Fruit fly (Drosophila melanogaster) whole organism, embryonic: Measurements from ENCODE around the gene CG31817.

Experiments
- Abd-B ChIP-seq: fragments of 200-800 bp; sonication (Bioruptor generic); optimal IDR thresholded peaks from 2 replicates; lab custom pipeline; 2018; ENCODE audit warnings: missing biosample characterization, mild to moderate bottlenecking, missing genetic modification characterization, moderate library complexity
- Aef1 ChIP-seq: fragments of 200-800 bp; sonication (Bioruptor generic); IDR thresholded peaks from 3 replicates; pipeline ENCODE4 v1.3.6; 2022; ENCODE audit warnings: missing biosample characterization, missing genetic modification characterization
- Atf6 ChIP-seq: fragments of 200-800 bp; sonication (Bioruptor generic); IDR thresholded peaks from 2 replicates; pipeline ENCODE4 v1.3.6; 2022; ENCODE audit warnings: missing biosample characterization, missing genetic modification characterization
- CG10274 ChIP-seq: fragments of 200-800 bp; sonication (Bioruptor generic); optimal IDR thresholded peaks from 3 replicates; lab custom pipeline; 2017; ENCODE audit warnings: missing biosample characterization, mild to moderate bottlenecking, missing genetic modification characterization
- CG10431 ChIP-seq: fragments of 200-800 bp; sonication (Bioruptor generic); optimal IDR thresholded peaks from 3 replicates; lab custom pipeline; 2018; ENCODE audit warnings: missing biosample characterization, mild to moderate bottlenecking, missing genetic modification characterization
- CG10654 ChIP-seq: fragments of 200-800 bp; sonication (Bioruptor generic); optimal IDR thresholded peaks from 2 replicates; lab custom pipeline; 2016; ENCODE audit warnings: missing biosample characterization, missing genetic modification characterization
- CG12391 ChIP-seq: fragments of 200-800 bp; sonication (Bioruptor generic); optimal IDR thresholded peaks from 3 replicates; lab custom pipeline; 2018; ENCODE audit warnings: missing biosample characterization, mild to moderate bottlenecking, missing genetic modification characterization, moderate library complexity
- CG13424 ChIP-seq: fragments of 200-800 bp; sonication (Bioruptor generic); optimal IDR thresholded peaks from 2 replicates; lab custom pipeline; 2019; ENCODE audit warnings: missing biosample characterization, mild to moderate bottlenecking, missing genetic modification characterization, moderate library complexity
- CG14441 ChIP-seq: fragments of 200-800 bp; sonication (Bioruptor generic); IDR thresholded peaks from 2 replicates; pipeline ENCODE4 v1.3.6; 2022; ENCODE audit warnings: missing biosample characterization, missing genetic modification characterization
- CG18476 ChIP-seq: fragments of 200-800 bp; sonication (Bioruptor generic); optimal IDR thresholded peaks from 2 replicates; lab custom pipeline; 2016; ENCODE audit warnings: missing biosample characterization, mild to moderate bottlenecking, missing genetic modification characterization
- CG2678 ChIP-seq: fragments of 200-800 bp; sonication (Bioruptor generic); optimal IDR thresholded peaks from 3 replicates; lab custom pipeline; 2019; ENCODE audit warnings: missing biosample characterization, mild to moderate bottlenecking, missing genetic modification characterization, moderate library complexity
- CG7928 ChIP-seq: fragments of 200-800 bp; sonication (Bioruptor generic); optimal IDR thresholded peaks from 2 replicates; lab custom pipeline; 2017; ENCODE audit warnings: missing biosample characterization, mild to moderate bottlenecking, missing genetic modification characterization
- CG8388 ChIP-seq: fragments of 200-800 bp; sonication (Bioruptor generic); optimal IDR thresholded peaks from 2 replicates; lab custom pipeline; 2019; ENCODE audit warnings: missing biosample characterization, mild to moderate bottlenecking, missing genetic modification characterization, moderate library complexity
- D19A ChIP-seq: fragments of 200-800 bp; optimal IDR thresholded peaks from 3 replicates; lab custom pipeline; 2019; ENCODE audit warnings: missing biosample characterization, mild to moderate bottlenecking, missing genetic modification characterization, moderate library complexity
- Drgx ChIP-seq: fragments of 200-800 bp; sonication (Bioruptor generic); IDR thresholded peaks from 2 replicates; pipeline ENCODE4 v1.3.6; 2022; ENCODE audit warnings: missing biosample characterization, missing genetic modification characterization
- H15 ChIP-seq: fragments of 200-800 bp; sonication (Bioruptor generic); IDR thresholded peaks from 3 replicates; pipeline ENCODE4 v1.3.6; 2022; ENCODE audit warnings: missing biosample characterization, missing genetic modification characterization
- HLH3B ChIP-seq: fragments of 200-800 bp; sonication (Bioruptor generic); IDR thresholded peaks from 2 replicates; pipeline ENCODE4 v1.3.6; 2022; ENCODE audit warnings: missing biosample characterization, missing genetic modification characterization
- HLH4C ChIP-seq: fragments of 200-800 bp; sonication (Bioruptor generic); IDR thresholded peaks from 3 replicates; pipeline ENCODE4 v1.3.6; 2022; ENCODE audit warnings: missing biosample characterization, missing genetic modification characterization; ENCODE audit not compliant: partially characterized antibody
- HmgD ChIP-seq: fragments of 200-800 bp; sonication (Bioruptor generic); optimal IDR thresholded peaks from 3 replicates; lab custom pipeline; 2016; ENCODE audit warnings: missing biosample characterization, missing genetic modification characterization
- Hr39 ChIP-seq: fragments of >200 bp; optimal IDR thresholded peaks from 2 replicates; lab custom pipeline; 2017
- Hr51 ChIP-seq, 2 experiments: fragments of 200-800 bp; sonication (Bioruptor generic); optimal IDR thresholded peaks; 2 replicates in 1 of 2; 3 replicates in 1 of 2; lab custom pipeline; 2016 to 2018; ENCODE audit warnings: missing biosample characterization in 2 of 2, missing genetic modification characterization in 2 of 2, mild to moderate bottlenecking in 1 of 2, moderate library complexity in 1 of 2
- Lhr ChIP-seq: fragments of 200-800 bp; sonication (Bioruptor generic); optimal IDR thresholded peaks from 3 replicates; lab custom pipeline; 2017; ENCODE audit warnings: mild to moderate bottlenecking, missing biosample characterization, missing genetic modification reagents, missing genetic modification characterization
- NC2β ChIP-seq: fragments of 200-800 bp; sonication (Bioruptor generic); optimal IDR thresholded peaks from 2 replicates; lab custom pipeline; 2016; ENCODE audit warnings: missing biosample characterization, missing genetic modification characterization
- Oli ChIP-seq: fragments of 200-800 bp; sonication (Bioruptor generic); optimal IDR thresholded peaks from 2 replicates; lab custom pipeline; 2018; ENCODE audit warnings: missing biosample characterization, mild to moderate bottlenecking, missing genetic modification characterization, moderate library complexity
- Rx ChIP-seq: fragments of 200-800 bp; sonication (Bioruptor generic); IDR thresholded peaks from 2 replicates; pipeline ENCODE4 v1.3.6; 2022; ENCODE audit warnings: missing biosample characterization, missing genetic modification characterization
- Taf1 ChIP-seq: fragments of 200-800 bp; sonication (Bioruptor generic); IDR thresholded peaks from 2 replicates; pipeline ENCODE4 v1.3.6; 2022; ENCODE audit warnings: missing biosample characterization, missing genetic modification characterization
- amos ChIP-seq: fragments of 200-800 bp; sonication (Bioruptor generic); IDR thresholded peaks from 2 replicates; pipeline ENCODE4 v1.3.6; 2022; ENCODE audit warnings: missing biosample characterization, missing genetic modification characterization; ENCODE audit not compliant: partially characterized antibody
- bcd ChIP-seq: fragments of 200-800 bp; sonication (Bioruptor generic); optimal IDR thresholded peaks from 2 replicates; lab custom pipeline; 2017; ENCODE audit warnings: missing biosample characterization, mild to moderate bottlenecking, missing genetic modification characterization
- bowl ChIP-seq: fragments of 200-800 bp; sonication (Bioruptor generic); IDR thresholded peaks from 2 replicates; pipeline ENCODE4 v1.3.6; 2022; ENCODE audit warnings: missing biosample characterization, missing genetic modification characterization
- cas ChIP-seq: fragments of 200-800 bp; sonication (Bioruptor generic); IDR thresholded peaks from 2 replicates; pipeline ENCODE4 v1.3.6; 2022; ENCODE audit warnings: missing biosample characterization, missing genetic modification characterization
- chif ChIP-seq, 2 experiments: fragments of 200-800 bp; sonication (Bioruptor generic); optimal IDR thresholded peaks; 3 replicates each; lab custom pipeline; 2016; ENCODE audit warnings: missing biosample characterization in 2 of 2, missing genetic modification characterization in 2 of 2
- ci ChIP-seq: fragments of 200-800 bp; sonication (Bioruptor generic); IDR thresholded peaks from 3 replicates; pipeline ENCODE4 v1.3.6; 2022; ENCODE audit warnings: missing biosample characterization, missing genetic modification characterization
- crol ChIP-seq: fragments of 200-800 bp; sonication (Bioruptor generic); IDR thresholded peaks from 2 replicates; pipeline ENCODE4 v1.3.6; 2022; ENCODE audit warnings: missing biosample characterization, missing genetic modification characterization
- cwo ChIP-seq: fragments of 200-800 bp; sonication (Bioruptor generic); optimal IDR thresholded peaks from 3 replicates; lab custom pipeline; 2017; ENCODE audit warnings: missing biosample characterization, missing genetic modification characterization, mild to moderate bottlenecking, moderate library complexity, missing genetic modification reagents
- danr ChIP-seq: fragments of 200-800 bp; sonication (Bioruptor generic); IDR thresholded peaks from 2 replicates; pipeline ENCODE4 v1.3.6; 2022; ENCODE audit warnings: missing biosample characterization, missing genetic modification characterization
- emc ChIP-seq: fragments of 200-800 bp; sonication (Bioruptor generic); optimal IDR thresholded peaks from 2 replicates; lab custom pipeline; 2016; ENCODE audit warnings: missing biosample characterization, missing genetic modification characterization
- esg ChIP-seq: fragments of 200-800 bp; sonication (Bioruptor generic); conservative IDR thresholded peaks from 2 replicates; pipeline ENCODE4 v1.3.6; 2022; ENCODE audit warnings: missing biosample characterization, missing genetic modification characterization
- gfzf ChIP-seq: fragments of 200-800 bp; sonication (Bioruptor generic); optimal IDR thresholded peaks from 2 replicates; lab custom pipeline; 2016; ENCODE audit warnings: missing biosample characterization, mild to moderate bottlenecking, missing genetic modification characterization, moderate library complexity
- lab ChIP-seq: fragments of 200-800 bp; sonication (Bioruptor generic); optimal IDR thresholded peaks from 3 replicates; lab custom pipeline; 2017; ENCODE audit warnings: missing biosample characterization, missing genetic modification characterization, mild to moderate bottlenecking, moderate library complexity, missing genetic modification reagents
- lbe ChIP-seq: fragments of 200-800 bp; sonication (Bioruptor generic); optimal IDR thresholded peaks from 2 replicates; lab custom pipeline; 2016; ENCODE audit warnings: missing biosample characterization, mild to moderate bottlenecking, missing genetic modification characterization
- lola ChIP-seq, 3 experiments: fragments of >200 bp in 2 of 3; fragments of 200-800 bp in 1 of 3; sonication (Bioruptor generic) in 1 of 3; optimal IDR thresholded peaks; 2 replicates each; lab custom pipeline; 2017 to 2019; ENCODE audit warnings: missing biosample characterization in 3 of 3, missing genetic modification characterization in 3 of 3, mild to moderate bottlenecking in 1 of 3, moderate library complexity in 1 of 3
- maf-S ChIP-seq: fragments of 200-800 bp; sonication (Bioruptor generic); optimal IDR thresholded peaks from 2 replicates; lab custom pipeline; 2016; ENCODE audit warnings: missing biosample characterization, missing genetic modification characterization
- nmo ChIP-seq: fragments of 200-800 bp; sonication (Bioruptor generic); optimal IDR thresholded peaks from 2 replicates; lab custom pipeline; 2018; ENCODE audit warnings: missing biosample characterization, mild to moderate bottlenecking, missing genetic modification characterization, moderate library complexity
- peb ChIP-seq: fragments of 200-800 bp; sonication (Bioruptor generic); IDR thresholded peaks from 2 replicates; pipeline ENCODE4 v1.3.6; 2022; ENCODE audit warnings: missing biosample characterization, missing genetic modification characterization
- pros ChIP-seq: fragments of 200-800 bp; sonication (Bioruptor generic); optimal IDR thresholded peaks from 3 replicates; lab custom pipeline; 2019; ENCODE audit warnings: missing biosample characterization, mild to moderate bottlenecking, missing genetic modification characterization, moderate library complexity
- seq ChIP-seq: fragments of 200-800 bp; sonication (Bioruptor generic); IDR thresholded peaks from 2 replicates; pipeline ENCODE4 v1.3.6; 2022; ENCODE audit warnings: missing biosample characterization, missing genetic modification characterization
- ssp ChIP-seq: fragments of 200-800 bp; sonication (Bioruptor generic); IDR thresholded peaks from 2 replicates; pipeline ENCODE4 v1.3.6; 2022; ENCODE audit warnings: missing biosample characterization, missing genetic modification characterization
- stc ChIP-seq: fragments of 200-800 bp; sonication (Bioruptor generic); IDR thresholded peaks from 2 replicates; pipeline ENCODE4 v1.3.6; 2022; ENCODE audit warnings: missing biosample characterization, missing genetic modification characterization
- wdn ChIP-seq: fragments of 200-800 bp; sonication (Bioruptor generic); IDR thresholded peaks from 2 replicates; pipeline ENCODE4 v1.3.6; 2022; ENCODE audit warnings: missing biosample characterization, missing genetic modification characterization
- wor ChIP-seq: fragments of 200-800 bp; sonication (Bioruptor generic); IDR thresholded peaks from 2 replicates; pipeline ENCODE4 v1.3.6; 2022; ENCODE audit warnings: missing biosample characterization, missing genetic modification characterization

CG31817 gene

dm6 chr2L:16350160-16350633, 12.5 kb upstream of the CG31817 start (continued):
- TF ChIP-seq cas (no peak), wdn (peak; percentile 70), HLH4C (GFP tag; lab: Robert Waterston, UW) (peak; percentile 50; the same call in 2 of the 3 replicates), Oli (peak; percentile 68), H15 (peak; percentile 74), wor (GFP tag; lab: Robert Waterston, UW) (peak; percentile 66; the same call in 1 of the 2 replicates), gfzf (peak; percentile 8), NC2β (GFP tag; lab: Kevin White, UChicago) (no peak), CG10654 (GFP tag; lab: Kevin White, UChicago) (peak; percentile 65), CG10274 (GFP tag; lab: Kevin White, UChicago) (no peak), Aef1 (GFP tag; lab: Robert Waterston, UW) (peak; percentile 80), amos (peak; percentile 72), HLH3B (GFP tag; lab: Robert Waterston, UW) (peak; percentile 80), D19A (tag; lab: Kevin White, UChicago) (no peak), Drgx (peak; percentile 67; the same call in 1 of the 2 replicates), Atf6 (GFP tag; lab: Robert Waterston, UW) (peak; percentile 77), nmo (GFP tag; lab: Kevin White, UChicago) (peak; percentile 78), lola (GFP tag; optimal IDR thresholded peaks at IDR 0.05; lab: Kevin White, UChicago) (peak in 1 of 3 experiments; percentile 65), CG2678 (tag; lab: Kevin White, UChicago) (no peak), Hr51 (GFP tag; optimal IDR thresholded peaks at IDR 0.05; lab: Kevin White, UChicago) (peak; percentile 7 to 84), CG8388 (GFP tag; lab: Kevin White, UChicago) (no peak), Hr39 (no peak), Taf1 (GFP tag; lab: Robert Waterston, UW) (peak; percentile 62; the same call in 1 of the 2 replicates), danr (no peak), crol (GFP tag; lab: Robert Waterston, UW) (peak; percentile 27; the same call in 1 of the 2 replicates), CG12391 (tag; lab: Kevin White, UChicago) (peak; percentile 81), Abd-B (no peak), Rx (GFP tag; lab: Robert Waterston, UW) (peak; percentile 78), Lhr (GFP tag; lab: Kevin White, UChicago) (no peak), emc (GFP tag; lab: Kevin White, UChicago) (no peak), pros (GFP tag; lab: Kevin White, UChicago) (no peak), bowl (GFP tag; lab: Robert Waterston, UW) (peak; percentile 60; the same call in 1 of the 2 replicates), cwo (peak; percentile 58), CG10431 (GFP tag; lab: Kevin White, UChicago) (no peak), esg (GFP tag; lab: Robert Waterston, UW) (peak; percentile 72), stc (GFP tag; lab: Robert Waterston, UW) (peak; percentile 45; the same call in 1 of the 2 replicates), CG18476 (no peak), ci (peak; percentile 75), lab (GFP tag; lab: Kevin White, UChicago) (no peak), CG14441 (no peak; the same call in 1 of the 2 replicates), ssp (GFP tag; lab: Robert Waterston, UW) (peak; percentile 65), maf-S (GFP tag; lab: Kevin White, UChicago) (peak; percentile 57), seq (GFP tag; lab: Robert Waterston, UW) (peak; percentile 80), lbe (GFP tag; lab: Kevin White, UChicago) (peak; percentile 60), CG13424 (peak; percentile 81), CG7928 (GFP tag; lab: Kevin White, UChicago) (no peak), HmgD (GFP tag; lab: Kevin White, UChicago) (peak; percentile 46), chif (GFP tag; optimal IDR thresholded peaks at IDR 0.05; lab: Kevin White, UChicago) (peak; percentile 76 to 83), peb (GFP tag; lab: Robert Waterston, UW) (peak; percentile 58), bcd (GFP tag; lab: Kevin White, UChicago) (peak; percentile 75)
